Worm (Caenorhabditis elegans): ENCODE results near the gene F02C9.2.

DNA sequence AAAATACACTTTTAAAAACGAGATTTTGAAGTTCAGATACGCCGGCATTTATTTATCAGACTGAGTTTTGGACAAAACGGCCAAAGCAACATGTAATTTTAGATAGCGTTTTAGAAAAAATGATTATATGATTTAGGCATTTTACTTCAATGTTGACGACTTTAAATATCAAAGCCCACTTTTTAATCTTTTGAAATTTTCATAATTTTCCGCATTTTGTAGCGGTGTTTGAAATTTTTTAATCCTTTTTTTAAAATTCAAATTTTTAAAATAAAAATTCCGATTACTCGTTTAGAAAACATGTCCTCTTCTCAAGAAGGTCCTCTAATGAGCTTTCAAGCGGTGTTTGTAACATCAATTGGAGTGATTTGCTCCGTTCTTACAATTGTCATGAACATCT lies 36.3 kb downstream of the F02C9.2 start, which contains the start of gene srbc-6:
- no peak for TF ChIP-seq dmd-4 (tag; optimal IDR thresholded peaks at IDR 0.05)
- TF ChIP-seq skn-1 (tag; optimal IDR thresholded peaks at IDR 0.05) = no peak
- no peak for TF ChIP-seq elt-3 (tag; optimal IDR thresholded peaks at IDR 0.05)
- TF ChIP-seq nhr-23 (tag; optimal IDR thresholded peaks at IDR 0.05) = no peak
- no peak for TF ChIP-seq unc-62 (GFP tag; optimal IDR thresholded peaks at IDR 0.05)
- no peak for TF ChIP-seq ceh-16 (tag; optimal IDR thresholded peaks at IDR 0.05)

All from whole organism, L2 larva.